Fruit fly (Drosophila melanogaster): ENCODE results near the gene CG32264.

Gene CG32264

dm6 chr3L:3788790-3789421 lies 17.4 kb downstream of the CG32264 start (continued):
- TF ChIP-seq pnt (GFP tag; optimal IDR thresholded peaks at IDR 0.05) (no peak), unpg (GFP tag; optimal IDR thresholded peaks at IDR 0.05) (peak; percentile 33), MBD-R2 (GFP tag; IDR thresholded peaks at IDR 0.05) (peak; percentile 50), jing (GFP tag; optimal IDR thresholded peaks at IDR 0.05) (no peak), cato (GFP tag; optimal IDR thresholded peaks at IDR 0.05; ENCODE audit: borderline replicate concordance) (no peak), usp (GFP tag; optimal IDR thresholded peaks at IDR 0.05) (no peak), sima (GFP tag; optimal IDR thresholded peaks at IDR 0.05) (no peak), pzg (GFP tag; optimal IDR thresholded peaks at IDR 0.05) (no peak), NFAT (GFP tag; IDR thresholded peaks at IDR 0.05) (peak; percentile 67; the same call in 1 of the 2 replicates), odd (GFP tag; optimal IDR thresholded peaks at IDR 0.05) (peak; percentile 67), cg (GFP tag; optimal IDR thresholded peaks at IDR 0.05) (no peak), zen (tag; optimal IDR thresholded peaks at IDR 0.05) (no peak), az2 (GFP tag; optimal IDR thresholded peaks at IDR 0.05) (no peak), CG7372 (GFP tag; IDR thresholded peaks at IDR 0.05) (no peak; the same call in 1 of the 2 replicates), Poxn (GFP tag; IDR thresholded peaks at IDR 0.05) (no peak), CHES-1-like (GFP tag; optimal IDR thresholded peaks at IDR 0.05) (no peak), Stat92E (GFP tag; optimal IDR thresholded peaks at IDR 0.05) (no peak), ttk (GFP tag; IDR thresholded peaks at IDR 0.05) (no peak), lab (GFP tag; optimal IDR thresholded peaks at IDR 0.05) (no peak), CG13424 (tag; optimal IDR thresholded peaks at IDR 0.05) (peak; percentile 48), inv (GFP tag; IDR thresholded peaks at IDR 0.05; ENCODE audit: partially characterized antibody) (peak; percentile 36; the same call in 1 of the 2 replicates), bsh (GFP tag; optimal IDR thresholded peaks at IDR 0.05) (peak in 1 of 2 experiments; percentile 40), CG17328 (GFP tag; IDR thresholded peaks at IDR 0.05) (no peak), sc (optimal IDR thresholded peaks at IDR 0.05) (no peak), sc (GFP tag; optimal IDR thresholded peaks at IDR 0.05) (no peak), ewg (GFP tag; optimal IDR thresholded peaks at IDR 0.05) (peak; percentile 92), eyg (GFP tag; optimal IDR thresholded peaks at IDR 0.05) (no peak), CG4707 (GFP tag; optimal IDR thresholded peaks at IDR 0.05) (peak; percentile 12), Sry-δ (GFP tag; optimal IDR thresholded peaks at IDR 0.05) (no peak), dm (GFP tag; optimal IDR thresholded peaks at IDR 0.05) (no peak), NC2α (GFP tag; optimal IDR thresholded peaks at IDR 0.05) (no peak), NK7.1 (GFP tag; optimal IDR thresholded peaks at IDR 0.05) (no peak), CG7786 (GFP tag; optimal IDR thresholded peaks at IDR 0.05) (no peak), B-H1 (GFP tag; IDR thresholded peaks at IDR 0.05) (no peak; the same call in 2 of the 3 replicates), CG32772 (GFP tag; IDR thresholded peaks at IDR 0.05) (no peak), CG8944 (GFP tag; optimal IDR thresholded peaks at IDR 0.05) (no peak), Xbp1 (GFP tag; optimal IDR thresholded peaks at IDR 0.05) (no peak), CG6254 (GFP tag; optimal IDR thresholded peaks at IDR 0.05) (peak; percentile 21), Vsx1 (GFP tag; optimal IDR thresholded peaks at IDR 0.05) (no peak), Doc3 (GFP tag; IDR thresholded peaks at IDR 0.05; ENCODE audit: partially characterized antibody) (no peak), cad (GFP tag; optimal IDR thresholded peaks at IDR 0.05) (peak; percentile 99), CG4404 (GFP tag; IDR thresholded peaks at IDR 0.05) (no peak), Mrtf (GFP tag; IDR thresholded peaks at IDR 0.05) (no peak), tna (GFP tag; IDR thresholded peaks at IDR 0.05; ENCODE audit: partially characterized antibody) (peak; percentile 65), CG31224 (GFP tag; IDR thresholded peaks at IDR 0.05) (no peak), Dek (tag; optimal IDR thresholded peaks at IDR 0.05) (no peak), so (GFP tag; IDR thresholded peaks at IDR 0.05) (peak; percentile 65; the same call in 1 of the 3 replicates), disco-r (GFP tag; optimal IDR thresholded peaks at IDR 0.05) (no peak), Adf1 (GFP tag; IDR thresholded peaks at IDR 0.05) (no peak), caup (GFP tag; optimal IDR thresholded peaks at IDR 0.05; ENCODE audit: severe bottlenecking) (no peak)
